Worm (Caenorhabditis elegans): ENCODE results near the gene ttr-30.

The ttr-30 gene

DNA sequence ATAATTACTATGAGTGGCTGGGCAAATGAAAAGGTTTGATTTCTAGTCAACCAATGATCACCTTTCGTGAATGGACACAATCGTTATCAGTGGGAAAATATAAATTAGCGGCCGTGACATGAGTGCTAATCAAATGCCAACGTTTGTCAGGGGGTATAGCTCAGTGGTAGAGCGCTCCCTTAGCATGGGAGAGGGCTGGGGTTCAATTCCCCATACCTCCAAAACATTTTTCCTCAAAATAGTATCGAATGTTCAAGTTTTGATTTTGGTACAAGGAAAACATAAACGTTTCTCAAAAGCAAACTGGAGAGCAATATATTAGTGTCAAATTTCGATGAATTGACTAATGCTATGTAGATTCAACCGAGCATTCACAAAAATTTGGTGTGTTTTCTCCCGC is 7.1 kb upstream of the ttr-30 start (continued):
- TF ChIP-seq C34F6.9 (tag; optimal IDR thresholded peaks at IDR 0.05): no peak

DNA sequence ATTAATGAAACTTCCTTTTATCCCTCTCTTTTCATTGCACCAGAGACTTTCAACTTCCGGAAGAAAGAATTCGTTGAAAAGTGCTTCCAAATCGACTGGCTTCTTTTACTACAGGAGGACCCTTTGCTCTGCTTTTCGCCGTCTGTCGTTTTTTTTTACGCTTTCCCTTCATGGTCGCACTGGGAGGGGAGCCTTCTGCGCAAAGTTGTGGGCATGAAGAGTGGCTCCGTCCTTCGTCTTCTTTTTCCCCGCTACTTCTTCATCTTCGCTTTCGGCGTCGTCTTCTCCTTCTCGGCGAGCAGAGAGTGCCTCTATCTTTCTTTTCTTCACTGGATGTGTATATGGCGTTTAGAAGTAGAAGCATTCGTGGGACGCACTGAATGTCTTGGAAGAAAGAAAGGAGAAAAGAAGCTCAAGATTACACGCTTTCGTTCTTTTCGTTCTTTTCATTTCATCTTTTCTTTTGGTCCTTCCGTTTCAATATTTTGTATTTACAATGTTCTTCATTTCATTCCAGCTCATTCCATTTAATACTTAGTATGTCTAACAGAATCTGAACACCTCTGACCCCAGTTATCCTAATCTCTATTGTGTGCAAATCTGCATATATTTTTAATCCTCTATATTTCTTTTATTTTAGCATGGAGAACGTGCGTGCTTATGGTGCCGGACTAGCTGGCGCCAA is 3.6 kb upstream of the ttr-30 start, which contains the start of gene sng-1:
TSS of gene sng-1 (plus strand) at position 635 of the 685 bp plus-strand sequence.
- peak; percentile 40 for TF ChIP-seq zag-1 (tag; optimal IDR thresholded peaks at IDR 0.05)
- TF ChIP-seq nhr-237 (tag; optimal IDR thresholded peaks at IDR 0.05): no peak
- no peak for TF ChIP-seq dmd-4 (tag; optimal IDR thresholded peaks at IDR 0.05)
- TF ChIP-seq F13H6.1 (tag; optimal IDR thresholded peaks at IDR 0.05): peak; percentile 29
- TF ChIP-seq ZK546.5 (tag; optimal IDR thresholded peaks at IDR 0.05): no peak
- peak in 1 of 2 experiments; percentile 13 for TF ChIP-seq lsy-2 (tag; optimal IDR thresholded peaks at IDR 0.05)
- peak; percentile 5 for TF ChIP-seq nhr-129 (tag; optimal IDR thresholded peaks at IDR 0.05)
- TF ChIP-seq C34F6.9 (tag; optimal IDR thresholded peaks at IDR 0.05): peak; percentile 43
- peak; percentile 23 for TF ChIP-seq unc-55 (GFP tag; optimal IDR thresholded peaks at IDR 0.05)

- TF ChIP-seq aly-2 (tag; optimal IDR thresholded peaks at IDR 0.05) (no peak), ztf-1 (GFP tag; conservative IDR thresholded peaks at IDR 0.05) (no peak), mab-5 (tag; optimal IDR thresholded peaks at IDR 0.05) (no peak), skn-1 (tag; optimal IDR thresholded peaks at IDR 0.05) (no peak), unc-55 (GFP tag; optimal IDR thresholded peaks at IDR 0.05) (peak; percentile 20), nhr-237 (tag; optimal IDR thresholded peaks at IDR 0.05) (no peak)
These were observed 2.6 kb upstream of the ttr-30 start for ce11 chrX:7328065-7328564.

ce11 chrX:7329601-7330000 is 1.1 kb upstream of the ttr-30 start, which contains the start of gene ttr-59:
Gene ttr-59, plus strand, starts transcription at chrX:7329818.
- peak; percentile 25 for TF ChIP-seq nhr-21 (tag; optimal IDR thresholded peaks at IDR 0.05)
- TF ChIP-seq blmp-1 (tag; optimal IDR thresholded peaks at IDR 0.05; ENCODE audit: insufficient read depth): peak; percentile 69
- TF ChIP-seq aly-2 (tag; optimal IDR thresholded peaks at IDR 0.05): no peak
- TF ChIP-seq nhr-25 (tag; optimal IDR thresholded peaks at IDR 0.05): peak; percentile 51
- TF ChIP-seq sma-3 (GFP tag; optimal IDR thresholded peaks at IDR 0.05): peak; percentile 65

DNA sequence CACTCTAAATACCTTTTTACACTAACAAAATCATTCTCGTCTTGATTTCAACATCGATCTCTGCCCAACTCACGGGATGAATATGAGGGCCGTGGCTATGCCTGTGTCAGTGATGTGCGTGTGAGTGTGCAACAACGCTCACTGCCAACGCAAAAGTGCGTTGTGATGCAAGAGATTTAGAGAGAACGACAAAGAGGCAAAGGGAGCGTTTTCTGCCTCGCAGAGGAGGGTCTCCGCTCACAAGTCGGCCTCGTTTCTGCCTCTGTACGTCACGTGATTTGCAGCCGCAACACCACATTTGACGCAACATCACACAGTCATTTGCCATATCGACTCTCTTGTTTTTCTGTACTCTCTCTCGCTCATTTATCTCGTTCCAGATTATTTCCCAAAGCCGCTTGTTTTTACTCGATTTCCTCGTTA is 3.6 kb downstream of the ttr-30 start, which contains the start of gene epg-7:
TSS of gene epg-7 (plus strand) at position 413 of the 423 bp plus-strand sequence.
- TF ChIP-seq lin-13 (GFP tag; optimal IDR thresholded peaks at IDR 0.05): peak; percentile 93
- TF ChIP-seq aly-2 (tag; optimal IDR thresholded peaks at IDR 0.05): no peak
- TF ChIP-seq crh-2 (tag; optimal IDR thresholded peaks at IDR 0.05): peak; percentile 97
- TF ChIP-seq nhr-237 (tag; optimal IDR thresholded peaks at IDR 0.05): no peak
- TF ChIP-seq lsy-2 (tag; optimal IDR thresholded peaks at IDR 0.05): peak; percentile 79 to 93
- peak; percentile 93 for TF ChIP-seq egl-27 (tag; optimal IDR thresholded peaks at IDR 0.05)
- no peak for TF ChIP-seq elt-3 (tag; optimal IDR thresholded peaks at IDR 0.05)
- TF ChIP-seq gmeb-1 (tag; optimal IDR thresholded peaks at IDR 0.05): peak; percentile 83
- TF ChIP-seq mab-5 (tag; optimal IDR thresholded peaks at IDR 0.05): peak; percentile 93
- no peak for TF ChIP-seq nhr-11 (tag; optimal IDR thresholded peaks at IDR 0.05)
- peak; percentile 48 for TF ChIP-seq lin-39 (tag; optimal IDR thresholded peaks at IDR 0.05)
- peak; percentile 79 for TF ChIP-seq snpc-4 (tag; optimal IDR thresholded peaks at IDR 0.05)
- peak; percentile 58 for TF ChIP-seq blmp-1 (tag; optimal IDR thresholded peaks at IDR 0.05; ENCODE audit: insufficient read depth)
- TF ChIP-seq unc-55 (GFP tag; optimal IDR thresholded peaks at IDR 0.05): peak; percentile 97
- TF ChIP-seq unc-39 (tag; optimal IDR thresholded peaks at IDR 0.05): no peak
- no peak for TF ChIP-seq peb-1 (tag; optimal IDR thresholded peaks at IDR 0.05)
- peak; percentile 96 for TF ChIP-seq fos-1 (tag; optimal IDR thresholded peaks at IDR 0.05)
- TF ChIP-seq elt-1 (tag; optimal IDR thresholded peaks at IDR 0.05): no peak
- TF ChIP-seq alr-1 (tag; optimal IDR thresholded peaks at IDR 0.05): no peak
- TF ChIP-seq nhr-21 (tag; optimal IDR thresholded peaks at IDR 0.05): peak; percentile 92
- peak; percentile 98 for TF ChIP-seq nhr-129 (tag; optimal IDR thresholded peaks at IDR 0.05)
- TF ChIP-seq mbf-1 (tag; optimal IDR thresholded peaks at IDR 0.05): no peak
- peak; percentile 99 for TF ChIP-seq C34F6.9 (tag; optimal IDR thresholded peaks at IDR 0.05)
- TF ChIP-seq F13H6.1 (tag; optimal IDR thresholded peaks at IDR 0.05): peak; percentile 98
- peak; percentile 77 for TF ChIP-seq skn-1 (tag; optimal IDR thresholded peaks at IDR 0.05)
- no peak for TF ChIP-seq ztf-1 (GFP tag; conservative IDR thresholded peaks at IDR 0.05)
- TF ChIP-seq nhr-77 (tag; optimal IDR thresholded peaks at IDR 0.05): peak; percentile 67
- TF ChIP-seq nhr-25 (tag; optimal IDR thresholded peaks at IDR 0.05): peak; percentile 96
- peak; percentile 74 to 95 for TF ChIP-seq mdl-1 (tag; optimal IDR thresholded peaks at IDR 0.05)
- TF ChIP-seq ceh-82 (tag; optimal IDR thresholded peaks at IDR 0.05): peak; percentile 71
- TF ChIP-seq nhr-6 (tag; optimal IDR thresholded peaks at IDR 0.05): peak; percentile 87
- peak; percentile 84 for TF ChIP-seq Y55F3AM.14 (GFP tag; optimal IDR thresholded peaks at IDR 0.05)
- TF ChIP-seq sem-4 (tag; optimal IDR thresholded peaks at IDR 0.05): peak; percentile 94
- TF ChIP-seq nhr-23 (tag; optimal IDR thresholded peaks at IDR 0.05): no peak
- TF ChIP-seq dmd-4 (tag; optimal IDR thresholded peaks at IDR 0.05): peak; percentile 43
- TF ChIP-seq ceh-16 (tag; optimal IDR thresholded peaks at IDR 0.05): peak; percentile 76
- TF ChIP-seq lin-11 (tag; optimal IDR thresholded peaks at IDR 0.05): peak; percentile 96
- TF ChIP-seq zag-1 (tag; optimal IDR thresholded peaks at IDR 0.05): peak; percentile 73
- TF ChIP-seq R02D3.7 (tag; optimal IDR thresholded peaks at IDR 0.05): no peak

All from whole organism, L2 larva.